Worm (Caenorhabditis elegans) whole organism, L2 larva: ENCODE data around the gene dhhc-6.
A peak's percentile ranks its signal among the peaks of the same experiment; 100 is the strongest.

Experiments used
- C34F6.9 ChIP-seq: fragments of 150-350 bp; optimal IDR thresholded peaks from 2 replicates; lab custom pipeline; 2014; ENCODE audit warnings: missing biosample characterization, missing genetic modification characterization
- Y55F3AM.14 ChIP-seq: fragments of 200-800 bp; sonication (Bioruptor generic); optimal IDR thresholded peaks from 2 replicates; lab custom pipeline; 2018; ENCODE audit warnings: mild to moderate bottlenecking, missing genetic modification characterization, missing compliant biosample characterization
- alr-1 ChIP-seq: fragments of 150-350 bp; optimal IDR thresholded peaks from 2 replicates; lab custom pipeline; 2014; ENCODE audit warnings: missing biosample characterization, missing genetic modification characterization
- ama-1 ChIP-seq: fragments of 150-350 bp; optimal IDR thresholded peaks from 2 replicates; lab custom pipeline; 2018; ENCODE audit warnings: inconsistent platforms
- blmp-1 ChIP-seq: sonication (generic microtip); optimal IDR thresholded peaks from 2 replicates; lab custom pipeline; 2017; ENCODE audit warnings: missing genetic modification characterization, mild to moderate bottlenecking, missing compliant biosample characterization, antibody characterized with exemption, moderate library complexity; ENCODE audit not compliant: insufficient read depth
- ceh-16 ChIP-seq: fragments of 150-350 bp; optimal IDR thresholded peaks from 2 replicates; lab custom pipeline; 2014; ENCODE audit warnings: missing biosample characterization, missing genetic modification characterization
- crh-2 ChIP-seq: sonication (generic microtip); optimal IDR thresholded peaks from 2 replicates; lab custom pipeline; 2017; ENCODE audit warnings: missing biosample characterization, missing genetic modification characterization
- dmd-4 ChIP-seq: sonication (generic microtip); optimal IDR thresholded peaks from 2 replicates; lab custom pipeline; 2017; ENCODE audit warnings: missing biosample characterization, missing genetic modification characterization
- egl-27 ChIP-seq: sonication (generic microtip); optimal IDR thresholded peaks from 3 replicates; lab custom pipeline; 2017; ENCODE audit warnings: missing biosample characterization, missing genetic modification reagents, missing genetic modification characterization
- elt-1 ChIP-seq: fragments of 150-350 bp; optimal IDR thresholded peaks from 2 replicates; lab custom pipeline; 2014; ENCODE audit warnings: missing biosample characterization, missing genetic modification characterization
- fos-1 ChIP-seq: fragments of 150-350 bp; optimal IDR thresholded peaks from 2 replicates; lab custom pipeline; 2014; ENCODE audit warnings: missing biosample characterization, missing genetic modification characterization
- gmeb-1 ChIP-seq: fragments of 150-350 bp; optimal IDR thresholded peaks from 2 replicates; lab custom pipeline; 2014; ENCODE audit warnings: missing biosample characterization, missing genetic modification characterization
- lin-13 ChIP-seq: fragments of 150-350 bp; optimal IDR thresholded peaks from 2 replicates; lab custom pipeline; 2014; ENCODE audit warnings: missing biosample characterization, missing genetic modification reagents, missing genetic modification characterization
- lin-39 ChIP-seq: fragments of 150-350 bp; optimal IDR thresholded peaks from 2 replicates; lab custom pipeline; 2014; ENCODE audit warnings: missing biosample characterization, missing genetic modification reagents, missing genetic modification characterization
- lsy-2 ChIP-seq, 2 experiments: fragments of 150-350 bp in 1 of 2; sonication (generic microtip) in 1 of 2; optimal IDR thresholded peaks; 2 replicates each; lab custom pipeline; 2014 to 2017; ENCODE audit warnings: missing biosample characterization in 2 of 2, missing genetic modification characterization in 2 of 2
- mbf-1 ChIP-seq: sonication (generic microtip); optimal IDR thresholded peaks from 2 replicates; lab custom pipeline; 2017; ENCODE audit warnings: missing biosample characterization, missing genetic modification characterization
- mdl-1 ChIP-seq, 2 experiments: fragments of 150-350 bp in 1 of 2; sonication (generic microtip) in 1 of 2; optimal IDR thresholded peaks; 2 replicates each; lab custom pipeline; 2017; ENCODE audit warnings: missing biosample characterization in 2 of 2, missing genetic modification characterization in 2 of 2
- nhr-10 ChIP-seq: sonication (generic microtip); optimal IDR thresholded peaks from 2 replicates; lab custom pipeline; 2017; ENCODE audit warnings: missing biosample characterization, missing genetic modification characterization
- nhr-11 ChIP-seq: fragments of 150-350 bp; optimal IDR thresholded peaks from 2 replicates; lab custom pipeline; 2014; ENCODE audit warnings: missing biosample characterization, missing genetic modification characterization
- nhr-12 ChIP-seq: fragments of 150-350 bp; optimal IDR thresholded peaks from 2 replicates; lab custom pipeline; 2014; ENCODE audit warnings: missing biosample characterization, missing genetic modification characterization
- nhr-129 ChIP-seq: fragments of 150-350 bp; optimal IDR thresholded peaks from 2 replicates; lab custom pipeline; 2014; ENCODE audit warnings: missing biosample characterization, missing genetic modification characterization
- nhr-21 ChIP-seq: fragments of 150-350 bp; optimal IDR thresholded peaks from 2 replicates; lab custom pipeline; 2014; ENCODE audit warnings: missing biosample characterization, missing genetic modification characterization
- nhr-237 ChIP-seq: fragments of 150-350 bp; optimal IDR thresholded peaks from 2 replicates; lab custom pipeline; 2014; ENCODE audit warnings: missing biosample characterization, missing genetic modification characterization
- nhr-25 ChIP-seq: fragments of 150-350 bp; sonication (generic microtip); optimal IDR thresholded peaks from 3 replicates; lab custom pipeline; 2014; ENCODE audit warnings: missing biosample characterization, missing genetic modification characterization
- nhr-6 ChIP-seq: fragments of 150-350 bp; optimal IDR thresholded peaks from 2 replicates; lab custom pipeline; 2014; ENCODE audit warnings: missing biosample characterization, missing genetic modification characterization
- nhr-77 ChIP-seq: fragments of 150-350 bp; optimal IDR thresholded peaks from 2 replicates; lab custom pipeline; 2014; ENCODE audit warnings: missing biosample characterization, missing genetic modification characterization
- peb-1 ChIP-seq: fragments of 150-350 bp; optimal IDR thresholded peaks from 2 replicates; lab custom pipeline; 2014; ENCODE audit warnings: missing biosample characterization, missing genetic modification characterization
- sem-4 ChIP-seq: fragments of 150-350 bp; optimal IDR thresholded peaks from 2 replicates; lab custom pipeline; 2014; ENCODE audit warnings: missing biosample characterization, missing genetic modification reagents, missing genetic modification characterization
- skn-1 ChIP-seq: sonication (generic microtip); optimal IDR thresholded peaks from 2 replicates; lab custom pipeline; 2017; ENCODE audit warnings: missing biosample characterization, missing genetic modification characterization
- sma-9 ChIP-seq, 2 experiments: fragments of 150-350 bp in 1 of 2; sonication (generic microtip) in 1 of 2; optimal IDR thresholded peaks; 2 replicates each; lab custom pipeline; 2014 to 2016; ENCODE audit warnings: missing genetic modification characterization in 2 of 2, mild to moderate bottlenecking in 1 of 2, missing biosample characterization in 1 of 2, missing compliant biosample characterization in 1 of 2, missing genetic modification reagents in 1 of 2, moderate library complexity in 1 of 2
- snpc-4 ChIP-seq: fragments of 150-350 bp; optimal IDR thresholded peaks from 2 replicates; lab custom pipeline; 2014; ENCODE audit warnings: missing biosample characterization, missing genetic modification characterization
- unc-55 ChIP-seq: fragments of 150-350 bp; sonication (generic microtip); optimal IDR thresholded peaks from 3 replicates; lab custom pipeline; 2014; ENCODE audit warnings: missing biosample characterization, missing genetic modification reagents, missing genetic modification characterization
- unc-62 ChIP-seq: fragments of 150-350 bp; optimal IDR thresholded peaks from 2 replicates; lab custom pipeline; 2014; ENCODE audit warnings: missing biosample characterization, missing genetic modification reagents, missing genetic modification characterization
- zag-1 ChIP-seq: fragments of 150-350 bp; optimal IDR thresholded peaks from 2 replicates; lab custom pipeline; 2014; ENCODE audit warnings: missing biosample characterization, missing genetic modification characterization
- ztf-1 ChIP-seq: fragments of 200-800 bp; sonication (Bioruptor generic); conservative IDR thresholded peaks from 2 replicates; pipeline ENCODE4 v1.3.6; 2022; ENCODE audit warnings: missing genetic modification characterization, missing compliant biosample characterization

dhhc-6 gene

ce11 chrIV:12088898-12089297 is 35.9 kb upstream of the dhhc-6 start:
- TF ChIP-seq dmd-4 (tag; lab: Kevin White, UChicago) = no peak
- TF ChIP-seq lin-13 (GFP tag; lab: Kevin White, UChicago) = peak; percentile 15
- no peak for TF ChIP-seq nhr-21 (tag; lab: Kevin White, UChicago)
- no peak for TF ChIP-seq zag-1 (tag; lab: Kevin White, UChicago)
- no peak for TF ChIP-seq ama-1 (lab: Kevin White, UChicago)
- TF ChIP-seq lsy-2 (tag; optimal IDR thresholded peaks at IDR 0.05; lab: Kevin White, UChicago) = peak in 1 of 2 experiments; percentile 48
- TF ChIP-seq unc-55 (GFP tag; lab: Kevin White, UChicago) = peak; percentile 75
- TF ChIP-seq gmeb-1 (tag; lab: Kevin White, UChicago) = no peak
- no peak for TF ChIP-seq nhr-77
- TF ChIP-seq nhr-6 (tag; lab: Kevin White, UChicago) = no peak
- no peak for TF ChIP-seq nhr-237
- peak; percentile 80 for TF ChIP-seq crh-2 (tag; lab: Kevin White, UChicago)
- no peak for TF ChIP-seq mbf-1 (tag; lab: Kevin White, UChicago)
- TF ChIP-seq nhr-25 (tag; lab: Kevin White, UChicago) = peak; percentile 32
- no peak for TF ChIP-seq nhr-11 (tag; lab: Kevin White, UChicago)
- TF ChIP-seq blmp-1 (tag; lab: Kevin White, UChicago) = peak; percentile 65
- peak; percentile 94 for TF ChIP-seq nhr-129
- TF ChIP-seq alr-1 (tag; lab: Kevin White, UChicago) = no peak
- peak; percentile 61 for TF ChIP-seq C34F6.9 (tag; lab: Kevin White, UChicago)
- TF ChIP-seq nhr-12 = no peak
- no peak for TF ChIP-seq egl-27
- no peak for TF ChIP-seq skn-1 (tag; lab: Kevin White, UChicago)
- peak; percentile 13 for TF ChIP-seq sem-4 (tag; lab: Kevin White, UChicago)
- TF ChIP-seq Y55F3AM.14 (GFP tag; lab: Kevin White, UChicago) = peak; percentile 0

DNA sequence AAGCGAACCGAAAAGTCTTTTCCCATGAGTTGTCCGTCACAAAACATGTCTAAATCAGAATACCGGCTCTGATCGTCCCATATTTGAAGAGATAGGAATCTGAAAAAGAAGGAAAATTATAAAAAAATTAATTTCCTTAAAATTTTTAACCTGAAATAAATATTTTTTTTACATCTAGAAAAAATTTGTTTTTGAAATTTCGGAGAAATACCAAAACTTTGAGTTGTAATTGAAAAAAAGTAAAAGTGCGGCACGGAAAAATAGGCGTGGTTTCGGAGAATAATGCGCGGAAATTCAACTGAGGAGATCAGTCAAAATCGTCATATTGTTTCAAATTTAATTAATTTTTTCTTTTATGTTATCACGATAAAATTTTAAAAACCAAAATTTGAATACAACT is 35.2 kb upstream of the dhhc-6 start, which contains the start of gene F11A10.6:
Gene F11A10.6, minus strand, starts transcription at position 101 of the 400 bp plus-strand sequence.
- TF ChIP-seq mdl-1 (tag; optimal IDR thresholded peaks at IDR 0.05; lab: Kevin White, UChicago) (no peak), nhr-6 (tag; lab: Kevin White, UChicago) (no peak), sma-9 (GFP tag; optimal IDR thresholded peaks at IDR 0.05; lab: Kevin White, UChicago) (no peak), sma-9 (tag; optimal IDR thresholded peaks at IDR 0.05; lab: Kevin White, UChicago) (no peak), unc-62 (no peak), dmd-4 (tag; lab: Kevin White, UChicago) (no peak), peb-1 (tag; lab: Kevin White, UChicago) (no peak), snpc-4 (tag; lab: Kevin White, UChicago) (no peak), egl-27 (no peak), C34F6.9 (tag; lab: Kevin White, UChicago) (no peak), nhr-12 (no peak), nhr-21 (tag; lab: Kevin White, UChicago) (no peak), elt-1 (no peak), nhr-11 (tag; lab: Kevin White, UChicago) (no peak), nhr-77 (no peak), Y55F3AM.14 (GFP tag; lab: Kevin White, UChicago) (no peak)

ce11 chrIV:12092113-12092512 is 32.6 kb upstream of the dhhc-6 start, which contains the start of gene mig-32:
Gene mig-32, minus strand, starts transcription at chrIV:12092213.
- TF ChIP-seq lin-39 (tag; lab: Kevin White, UChicago) (no peak), sem-4 (tag; lab: Kevin White, UChicago) (no peak), ceh-16 (tag; lab: Kevin White, UChicago) (no peak), nhr-10 (tag; lab: Kevin White, UChicago) (no peak), mbf-1 (tag; lab: Kevin White, UChicago) (no peak), ztf-1 (no peak), nhr-21 (tag; lab: Kevin White, UChicago) (no peak)

ce11 chrIV:12093384-12093783 is 31.4 kb upstream of the dhhc-6 start, which contains the start of gene cpsf-4:
Gene cpsf-4, minus strand, starts transcription at chrIV:12093445.
- TF ChIP-seq lin-39 (tag; lab: Kevin White, UChicago) = no peak
- TF ChIP-seq unc-55 (GFP tag; lab: Kevin White, UChicago) = peak; percentile 20
- peak in 1 of 2 experiments; percentile 72 for TF ChIP-seq lsy-2 (tag; optimal IDR thresholded peaks at IDR 0.05; lab: Kevin White, UChicago)
- TF ChIP-seq fos-1 (tag; lab: Kevin White, UChicago) = no peak
